Worm (Caenorhabditis elegans) whole organism, L4/young adult: ENCODE results near the gene B0244.9.
A peak's percentile ranks its signal among the peaks of the same experiment; 100 is the strongest.

ENCODE experiments used
- W03F9.2 ChIP-seq: fragments of 150-350 bp; optimal IDR thresholded peaks from 2 replicates; lab custom pipeline; 2014; ENCODE audit warnings: missing biosample characterization, missing genetic modification characterization
- dao-5 ChIP-seq: sonication (generic microtip); optimal IDR thresholded peaks from 2 replicates; lab custom pipeline; 2016; ENCODE audit warnings: missing genotype, missing genetic modification characterization, moderate library complexity, missing compliant biosample characterization
- him-1 ChIP-seq: sonication (generic microtip); optimal IDR thresholded peaks from 2 replicates; lab custom pipeline; 2016; ENCODE audit warnings: missing genotype, missing genetic modification reagents, missing genetic modification characterization, missing compliant biosample characterization

B0244.9 gene

ce11 chrIII:5701491-5701890 lies 29.3 kb downstream of the B0244.9 start:
- TF ChIP-seq dao-5 (tag; lab: Kevin White, UChicago) (no peak), him-1 (tag; lab: Kevin White, UChicago) (no peak), W03F9.2 (tag; lab: Kevin White, UChicago) (no peak)

ce11 chrIII:5697963-5698730 lies 32.7 kb downstream of the B0244.9 start, which contains the start of the genes lgg-3 and rgs-5:
TSS of gene lgg-3 (minus strand) at chrIII:5698013.
TSS of gene rgs-5 (plus strand) at chrIII:5698555.
- no peak for TF ChIP-seq him-1 (tag; lab: Kevin White, UChicago)
- TF ChIP-seq W03F9.2 (tag; lab: Kevin White, UChicago), result peak; percentile 73

ce11 chrIII:5697266-5697665 lies 33.6 kb downstream of the B0244.9 start, which contains the start of gene B0336.7:
TSS of gene B0336.7 (minus strand) at chrIII:5697366.
- no peak for TF ChIP-seq dao-5 (tag; lab: Kevin White, UChicago)
- no peak for TF ChIP-seq him-1 (tag; lab: Kevin White, UChicago)
- TF ChIP-seq W03F9.2 (tag; lab: Kevin White, UChicago), result no peak

ce11 chrIII:5693736-5694135 lies 37.1 kb downstream of the B0244.9 start, which contains the start of gene B0336.13:
TSS of gene B0336.13 (plus strand) at chrIII:5694036.
- TF ChIP-seq dao-5 (tag; lab: Kevin White, UChicago) (no peak), W03F9.2 (tag; lab: Kevin White, UChicago) (no peak), him-1 (tag; lab: Kevin White, UChicago) (no peak)

- TF ChIP-seq W03F9.2 (tag; lab: Kevin White, UChicago) (peak; percentile 2), dao-5 (tag; lab: Kevin White, UChicago) (no peak), him-1 (tag; lab: Kevin White, UChicago) (no peak)
Observed at ce11 chrIII:5692690-5693089, 38.1 kb downstream of the B0244.9 start, which contains the start of the genes abi-1 and arle-14. TSS of gene abi-1 (minus strand) at chrIII:5692740. TSS of gene arle-14 (plus strand) at chrIII:5692906.

ce11 chrIII:5691826-5692225 lies 39.0 kb downstream of the B0244.9 start:
- TF ChIP-seq dao-5 (tag; lab: Kevin White, UChicago) (no peak), W03F9.2 (tag; lab: Kevin White, UChicago) (no peak), him-1 (tag; lab: Kevin White, UChicago) (no peak)

- no peak for TF ChIP-seq him-1 (tag; lab: Kevin White, UChicago)
- TF ChIP-seq W03F9.2 (tag; lab: Kevin White, UChicago), result no peak
- TF ChIP-seq dao-5 (tag; lab: Kevin White, UChicago), result no peak
Observed at ce11 chrIII:5688246-5688645, 42.6 kb downstream of the B0244.9 start.

ce11 chrIII:5683998-5684397 lies 46.8 kb downstream of the B0244.9 start, which contains the start of gene rcan-1:
TSS of gene rcan-1 (minus strand) at chrIII:5684098.
- no peak for TF ChIP-seq W03F9.2 (tag; lab: Kevin White, UChicago)
- no peak for TF ChIP-seq him-1 (tag; lab: Kevin White, UChicago)
- TF ChIP-seq dao-5 (tag; lab: Kevin White, UChicago), result no peak

- no peak for TF ChIP-seq dao-5 (tag; lab: Kevin White, UChicago)
Observed at ce11 chrIII:5680141-5680540, 50.7 kb downstream of the B0244.9 start, which contains the start of gene pst-2. TSS of gene pst-2 (plus strand) at chrIII:5680433.
